Worm (Caenorhabditis elegans) whole organism, L4/young adult: ENCODE results near the gene M03F8.5.

Source experiments
- W03F9.2 ChIP-seq: fragments of 150-350 bp; optimal IDR thresholded peaks from 2 replicates; lab custom pipeline; 2014; ENCODE audit warnings: missing biosample characterization, missing genetic modification characterization
- dao-5 ChIP-seq: sonication (generic microtip); optimal IDR thresholded peaks from 2 replicates; lab custom pipeline; 2016; ENCODE audit warnings: missing genotype, missing genetic modification characterization, moderate library complexity, missing compliant biosample characterization

ce11 chrV:5921761-5922160 lies 14.8 kb downstream of the M03F8.5 start:
- TF ChIP-seq dao-5 (tag; lab: Kevin White, UChicago) (no peak), W03F9.2 (tag; lab: Kevin White, UChicago) (no peak)
